Fruit fly (Drosophila melanogaster) whole organism, embryonic: ENCODE measurements around the gene REG.

Source experiments
- Ada2b ChIP-seq: fragments of 200-800 bp; sonication (Bioruptor generic); IDR thresholded peaks from 2 replicates; pipeline ENCODE4 v1.3.6; 2022; ENCODE audit warnings: missing biosample characterization, missing genetic modification characterization
- B-H1 ChIP-seq: fragments of 200-800 bp; sonication (Bioruptor generic); IDR thresholded peaks from 3 replicates; pipeline ENCODE4 v1.3.6; 2022; ENCODE audit warnings: missing biosample characterization, missing genetic modification characterization
- CG1024 ChIP-seq: fragments of 200-800 bp; sonication (Bioruptor generic); IDR thresholded peaks from 2 replicates; pipeline ENCODE4 v1.3.6; 2022; ENCODE audit warnings: missing biosample characterization, missing genetic modification characterization
- CG10274 ChIP-seq: fragments of 200-800 bp; sonication (Bioruptor generic); optimal IDR thresholded peaks from 3 replicates; lab custom pipeline; 2017; ENCODE audit warnings: missing biosample characterization, mild to moderate bottlenecking, missing genetic modification characterization
- CG10565 ChIP-seq: fragments of 200-800 bp; sonication (Bioruptor generic); optimal IDR thresholded peaks from 3 replicates; lab custom pipeline; 2016; ENCODE audit warnings: missing biosample characterization, mild to moderate bottlenecking, missing genetic modification characterization
- CG10654 ChIP-seq: fragments of 200-800 bp; sonication (Bioruptor generic); optimal IDR thresholded peaks from 2 replicates; lab custom pipeline; 2016; ENCODE audit warnings: missing biosample characterization, missing genetic modification characterization
- CG14667 ChIP-seq: fragments of 200-800 bp; sonication (Bioruptor generic); IDR thresholded peaks from 2 replicates; pipeline ENCODE4 v1.3.6; 2022; ENCODE audit warnings: missing biosample characterization, missing genetic modification characterization
- CG30403 ChIP-seq: fragments of 200-800 bp; sonication (Bioruptor generic); optimal IDR thresholded peaks from 3 replicates; lab custom pipeline; 2016; ENCODE audit warnings: missing biosample characterization, missing genetic modification characterization
- CG4282 ChIP-seq: fragments of 200-800 bp; sonication (Bioruptor generic); optimal IDR thresholded peaks from 2 replicates; lab custom pipeline; 2016; ENCODE audit warnings: missing biosample characterization, missing genetic modification characterization
- CG4424 ChIP-seq: fragments of 200-800 bp; sonication (Bioruptor generic); optimal IDR thresholded peaks from 3 replicates; lab custom pipeline; 2016; ENCODE audit warnings: missing biosample characterization, missing genetic modification characterization
- CG5245 ChIP-seq: fragments of 200-800 bp; sonication (Bioruptor generic); optimal IDR thresholded peaks from 3 replicates; lab custom pipeline; 2016; ENCODE audit warnings: missing biosample characterization, missing genetic modification characterization
- CG6683 ChIP-seq: fragments of 200-800 bp; sonication (Bioruptor generic); optimal IDR thresholded peaks from 2 replicates; lab custom pipeline; 2017; ENCODE audit warnings: missing biosample characterization, mild to moderate bottlenecking, missing genetic modification characterization, missing genetic modification reagents
- CG6813 ChIP-seq: fragments of 200-800 bp; sonication (Bioruptor generic); optimal IDR thresholded peaks from 2 replicates; lab custom pipeline; 2017; ENCODE audit warnings: missing biosample characterization, missing genetic modification characterization, mild to moderate bottlenecking, moderate library complexity, missing genetic modification reagents
- CG7987 ChIP-seq: fragments of 200-800 bp; sonication (Bioruptor generic); optimal IDR thresholded peaks from 2 replicates; lab custom pipeline; 2018; ENCODE audit warnings: missing biosample characterization, mild to moderate bottlenecking, missing genetic modification characterization, moderate library complexity
- CG8359 ChIP-seq: fragments of 200-800 bp; sonication (Bioruptor generic); optimal IDR thresholded peaks from 2 replicates; lab custom pipeline; 2017; ENCODE audit warnings: missing biosample characterization, mild to moderate bottlenecking, missing genetic modification characterization, borderline replicate concordance
- CG8388 ChIP-seq: fragments of 200-800 bp; sonication (Bioruptor generic); optimal IDR thresholded peaks from 2 replicates; lab custom pipeline; 2019; ENCODE audit warnings: missing biosample characterization, mild to moderate bottlenecking, missing genetic modification characterization, moderate library complexity
- CG8765 ChIP-seq: fragments of 200-800 bp; sonication (Bioruptor generic); IDR thresholded peaks from 2 replicates; pipeline ENCODE4 v1.3.6; 2022; ENCODE audit warnings: missing biosample characterization, missing genetic modification characterization
- Dp ChIP-seq: fragments of 200-800 bp; sonication (Bioruptor generic); optimal IDR thresholded peaks from 2 replicates; lab custom pipeline; 2018; ENCODE audit warnings: missing biosample characterization, mild to moderate bottlenecking, missing genetic modification characterization, moderate library complexity
- E2f2 ChIP-seq: fragments of 200-800 bp; sonication (Bioruptor generic); IDR thresholded peaks from 2 replicates; pipeline ENCODE4 v1.3.6; 2022; ENCODE audit warnings: missing biosample characterization, missing genetic modification characterization
- GATAe ChIP-seq: fragments of 200-800 bp; sonication (Bioruptor generic); conservative IDR thresholded peaks from 2 replicates; pipeline ENCODE4 v1.3.6; 2022; ENCODE audit warnings: missing biosample characterization, missing genetic modification characterization
- Gug ChIP-seq: fragments of 200-800 bp; sonication (Bioruptor generic); IDR thresholded peaks from 4 replicates; pipeline ENCODE4 v1.3.6; 2022; ENCODE audit warnings: missing biosample characterization, missing genetic modification characterization
- HHEX ChIP-seq: fragments of 200-800 bp; sonication (Bioruptor generic); optimal IDR thresholded peaks from 3 replicates; lab custom pipeline; 2017; ENCODE audit warnings: missing biosample characterization, mild to moderate bottlenecking, missing genetic modification characterization, missing genetic modification reagents
- Hand ChIP-seq: fragments of 200-800 bp; sonication (Bioruptor generic); optimal IDR thresholded peaks from 2 replicates; lab custom pipeline; 2017; ENCODE audit warnings: mild to moderate bottlenecking, missing biosample characterization, missing genetic modification reagents, missing genetic modification characterization
- Lhr ChIP-seq: fragments of 200-800 bp; sonication (Bioruptor generic); optimal IDR thresholded peaks from 3 replicates; lab custom pipeline; 2017; ENCODE audit warnings: mild to moderate bottlenecking, missing biosample characterization, missing genetic modification reagents, missing genetic modification characterization
- NFAT ChIP-seq: fragments of 200-800 bp; sonication (Bioruptor generic); IDR thresholded peaks from 2 replicates; pipeline ENCODE4 v1.3.6; 2022; ENCODE audit warnings: missing biosample characterization, missing genetic modification characterization
- Nf-YA ChIP-seq: fragments of 200-800 bp; sonication (Bioruptor generic); IDR thresholded peaks from 2 replicates; pipeline ENCODE4 v1.3.6; 2022; ENCODE audit warnings: missing biosample characterization, missing genetic modification characterization
- Spps ChIP-seq: fragments of 200-800 bp; sonication (Bioruptor generic); optimal IDR thresholded peaks from 2 replicates; lab custom pipeline; 2018; ENCODE audit warnings: missing biosample characterization, mild to moderate bottlenecking, missing genetic modification characterization
- Trl ChIP-seq, 3 experiments: fragments of >200 bp in 2 of 3; fragments of 200-800 bp in 1 of 3; sonication (Bioruptor generic) in 1 of 3; optimal IDR thresholded peaks; 2 replicates in 1 of 3; 3 replicates in 2 of 3; lab custom pipeline; 2016 to 2017; ENCODE audit warnings: missing biosample characterization in 1 of 3, missing genetic modification characterization in 1 of 3
- abd-A ChIP-seq: fragments of 200-800 bp; sonication (Bioruptor generic); optimal IDR thresholded peaks from 3 replicates; lab custom pipeline; 2019; ENCODE audit warnings: missing biosample characterization, mild to moderate bottlenecking, missing genetic modification characterization, moderate library complexity
- ap ChIP-seq: fragments of 200-800 bp; sonication (Bioruptor generic); IDR thresholded peaks from 2 replicates; pipeline ENCODE4 v1.3.6; 2022; ENCODE audit warnings: missing biosample characterization, missing genetic modification characterization
- ash1 ChIP-seq: fragments of 200-800 bp; sonication (Bioruptor generic); optimal IDR thresholded peaks from 2 replicates; lab custom pipeline; 2018; ENCODE audit warnings: missing biosample characterization, mild to moderate bottlenecking, missing genetic modification characterization
- cad ChIP-seq: fragments of >200 bp; optimal IDR thresholded peaks from 2 replicates; lab custom pipeline; 2017; ENCODE audit warnings: missing biosample characterization, missing genetic modification characterization
- corto ChIP-seq: fragments of 200-800 bp; sonication (Bioruptor generic); optimal IDR thresholded peaks from 2 replicates; lab custom pipeline; 2016; ENCODE audit warnings: missing biosample characterization, mild to moderate bottlenecking, missing genetic modification characterization, moderate library complexity
- dmrt99B ChIP-seq: fragments of 200-800 bp; sonication (Bioruptor generic); optimal IDR thresholded peaks from 2 replicates; lab custom pipeline; 2018; ENCODE audit warnings: missing biosample characterization, mild to moderate bottlenecking, missing genetic modification characterization, moderate library complexity
- eyg ChIP-seq: fragments of 200-800 bp; sonication (Bioruptor generic); optimal IDR thresholded peaks from 3 replicates; lab custom pipeline; 2016; ENCODE audit warnings: missing biosample characterization, missing genetic modification characterization
- fd3F ChIP-seq: fragments of 200-800 bp; sonication (Bioruptor generic); optimal IDR thresholded peaks from 2 replicates; lab custom pipeline; 2018; ENCODE audit warnings: missing biosample characterization, mild to moderate bottlenecking, missing genetic modification characterization, moderate library complexity
- gcm2 ChIP-seq: fragments of 200-800 bp; sonication (Bioruptor generic); optimal IDR thresholded peaks from 2 replicates; lab custom pipeline; 2016; ENCODE audit warnings: missing biosample characterization, missing genetic modification characterization
- gfzf ChIP-seq: fragments of 200-800 bp; sonication (Bioruptor generic); optimal IDR thresholded peaks from 2 replicates; lab custom pipeline; 2016; ENCODE audit warnings: missing biosample characterization, mild to moderate bottlenecking, missing genetic modification characterization, moderate library complexity
- ham ChIP-seq: fragments of 200-800 bp; sonication (Bioruptor generic); IDR thresholded peaks from 2 replicates; pipeline ENCODE4 v1.3.6; 2022; ENCODE audit warnings: missing biosample characterization, missing genetic modification characterization
- jumu ChIP-seq: fragments of 200-800 bp; sonication (Bioruptor generic); optimal IDR thresholded peaks from 3 replicates; lab custom pipeline; 2016; ENCODE audit warnings: missing biosample characterization, missing genetic modification characterization
- lmd ChIP-seq: fragments of 200-800 bp; sonication (Bioruptor generic); IDR thresholded peaks from 2 replicates; pipeline ENCODE4 v1.3.6; 2022; ENCODE audit warnings: missing biosample characterization, missing genetic modification characterization
- nerfin-2 ChIP-seq: fragments of 200-800 bp; sonication (Bioruptor generic); IDR thresholded peaks from 2 replicates; pipeline ENCODE4 v1.3.6; 2022; ENCODE audit warnings: missing biosample characterization, missing genetic modification characterization; ENCODE audit not compliant: partially characterized antibody
- pb ChIP-seq: fragments of 200-800 bp; sonication (Bioruptor generic); optimal IDR thresholded peaks from 3 replicates; lab custom pipeline; 2016; ENCODE audit warnings: missing biosample characterization, missing genetic modification characterization
- pfk ChIP-seq: fragments of 200-800 bp; sonication (Bioruptor generic); optimal IDR thresholded peaks from 2 replicates; lab custom pipeline; 2018; ENCODE audit warnings: missing biosample characterization, mild to moderate bottlenecking, missing genetic modification characterization, moderate library complexity
- pho ChIP-seq: fragments of 200-800 bp; sonication (Bioruptor generic); optimal IDR thresholded peaks from 2 replicates; lab custom pipeline; 2016; ENCODE audit warnings: missing biosample characterization, missing genetic modification characterization
- sc ChIP-seq, 3 experiments: fragments of >200 bp in 2 of 3; fragments of 200-800 bp in 1 of 3; sonication (Bioruptor generic) in 1 of 3; optimal IDR thresholded peaks; 2 replicates in 2 of 3; 3 replicates in 1 of 3; lab custom pipeline; 2017; ENCODE audit warnings: mild to moderate bottlenecking in 1 of 3, missing biosample characterization in 1 of 3, missing genetic modification characterization in 1 of 3, missing genetic modification reagents in 1 of 3
- tap ChIP-seq: fragments of 200-800 bp; optimal IDR thresholded peaks from 3 replicates; lab custom pipeline; 2019; ENCODE audit warnings: missing biosample characterization, mild to moderate bottlenecking, missing genetic modification characterization, moderate library complexity

REG gene

DNA sequence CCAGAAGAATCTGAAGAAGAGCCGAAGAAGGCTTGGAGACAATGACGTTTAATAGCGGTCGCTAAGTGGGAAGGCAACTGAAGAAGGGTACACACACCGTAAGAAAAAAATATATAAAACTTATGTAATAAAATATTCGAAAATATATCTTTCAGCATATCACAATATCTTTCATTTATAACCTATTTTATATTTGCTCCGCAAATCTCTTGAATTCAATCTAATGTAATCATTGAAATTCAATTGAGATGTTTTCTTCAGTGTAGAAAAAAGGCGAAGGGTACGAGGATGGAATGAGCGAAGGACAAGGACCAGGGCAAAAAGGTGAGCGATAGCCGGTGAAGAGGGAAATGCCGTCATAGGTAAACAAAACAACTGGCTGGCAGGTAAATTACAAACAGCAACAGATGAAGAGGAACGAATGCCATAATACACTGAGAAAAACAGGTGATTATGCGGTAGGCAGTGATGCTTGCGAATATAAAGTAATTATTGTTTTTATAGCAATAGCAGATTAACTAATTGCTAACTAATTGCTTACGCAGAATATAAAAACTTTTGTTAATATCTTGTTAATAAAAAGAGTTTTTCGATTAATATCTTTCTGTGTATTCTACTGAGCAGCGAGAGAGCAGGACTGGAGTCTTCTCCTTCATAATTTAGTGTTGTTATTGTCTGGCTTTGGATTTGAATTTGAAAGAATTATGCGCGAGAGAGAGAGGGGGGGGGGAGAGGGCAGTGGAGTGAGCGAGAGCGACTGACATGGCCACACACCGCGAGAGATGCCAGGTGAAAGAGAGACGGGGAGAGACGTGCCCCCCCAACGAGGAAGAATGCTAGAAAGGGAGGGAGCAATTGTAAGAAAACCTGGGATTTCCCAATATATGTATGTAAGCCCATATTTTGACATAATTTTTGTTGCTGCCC lies 21.9 kb downstream of the REG start (continued):
- TF ChIP-seq Ada2b (GFP tag; lab: Robert Waterston, UW) (peak; percentile 84), NFAT (peak; percentile 62), CG1024 (GFP tag; lab: Robert Waterston, UW) (peak; percentile 81), jumu (GFP tag; lab: Kevin White, UChicago) (peak; percentile 88), CG10274 (GFP tag; lab: Kevin White, UChicago) (peak; percentile 56), CG7987 (no peak), pho (peak; percentile 65), CG4282 (GFP tag; lab: Kevin White, UChicago) (no peak), tap (tag; lab: Kevin White, UChicago) (peak; percentile 79), ash1 (GFP tag; lab: Kevin White, UChicago) (no peak), pfk (GFP tag; lab: Kevin White, UChicago) (no peak), eyg (GFP tag; lab: Kevin White, UChicago) (peak; percentile 44), fd3F (GFP tag; lab: Kevin White, UChicago) (peak; percentile 48), Nf-YA (peak; percentile 47; the same call in 1 of the 2 replicates), Lhr (GFP tag; lab: Kevin White, UChicago) (peak; percentile 52), abd-A (tag; lab: Kevin White, UChicago) (peak; percentile 17), E2f2 (peak; percentile 59; the same call in 1 of the 2 replicates), gcm2 (peak; percentile 66), GATAe (GFP tag; lab: Robert Waterston, UW) (no peak), B-H1 (GFP tag; lab: Robert Waterston, UW) (peak; percentile 69), CG30403 (GFP tag; lab: Kevin White, UChicago) (peak; percentile 84), CG14667 (GFP tag; lab: Robert Waterston, UW) (peak; percentile 67), CG6813 (GFP tag; lab: Kevin White, UChicago) (peak; percentile 60), cad (no peak), CG8359 (GFP tag; lab: Kevin White, UChicago) (peak; percentile 82), CG4424 (GFP tag; lab: Kevin White, UChicago) (peak; percentile 88), lmd (peak; percentile 75), nerfin-2 (GFP tag; lab: Robert Waterston, UW) (no peak), ap (GFP tag; lab: Robert Waterston, UW) (peak; percentile 62), Gug (GFP tag; lab: Robert Waterston, UW) (peak; percentile 69), corto (GFP tag; lab: Kevin White, UChicago) (peak; percentile 57), dmrt99B (tag; lab: Kevin White, UChicago) (peak; percentile 70), CG10565 (GFP tag; lab: Kevin White, UChicago) (no peak), pb (peak; percentile 63), CG10654 (GFP tag; lab: Kevin White, UChicago) (peak; percentile 72), ham (GFP tag; lab: Robert Waterston, UW) (0 out of 2 replicates have a peak, but pooled peaks have one; percentile 47), CG8388 (GFP tag; lab: Kevin White, UChicago) (peak; percentile 80), Dp (no peak), CG5245 (GFP tag; lab: Kevin White, UChicago) (peak; percentile 79), sc (optimal IDR thresholded peaks at IDR 0.05; lab: Kevin White, UChicago) (no peak), sc (GFP tag; optimal IDR thresholded peaks at IDR 0.05; lab: Kevin White, UChicago) (peak; percentile 77), CG8765 (peak; percentile 92), gfzf (no peak), Trl (optimal IDR thresholded peaks at IDR 0.05; lab: Kevin White, UChicago) (peak; percentile 23 to 47), Trl (GFP tag; optimal IDR thresholded peaks at IDR 0.05; lab: Kevin White, UChicago) (peak; percentile 84), HHEX (GFP tag; lab: Kevin White, UChicago) (peak; percentile 81), Spps (tag; lab: Kevin White, UChicago) (peak; percentile 65), Hand (GFP tag; lab: Kevin White, UChicago) (peak; percentile 46), CG6683 (GFP tag; lab: Kevin White, UChicago) (peak; percentile 24)
